Fruit fly (Drosophila melanogaster): ENCODE results near the gene dpr8.

The dpr8 gene

DNA sequence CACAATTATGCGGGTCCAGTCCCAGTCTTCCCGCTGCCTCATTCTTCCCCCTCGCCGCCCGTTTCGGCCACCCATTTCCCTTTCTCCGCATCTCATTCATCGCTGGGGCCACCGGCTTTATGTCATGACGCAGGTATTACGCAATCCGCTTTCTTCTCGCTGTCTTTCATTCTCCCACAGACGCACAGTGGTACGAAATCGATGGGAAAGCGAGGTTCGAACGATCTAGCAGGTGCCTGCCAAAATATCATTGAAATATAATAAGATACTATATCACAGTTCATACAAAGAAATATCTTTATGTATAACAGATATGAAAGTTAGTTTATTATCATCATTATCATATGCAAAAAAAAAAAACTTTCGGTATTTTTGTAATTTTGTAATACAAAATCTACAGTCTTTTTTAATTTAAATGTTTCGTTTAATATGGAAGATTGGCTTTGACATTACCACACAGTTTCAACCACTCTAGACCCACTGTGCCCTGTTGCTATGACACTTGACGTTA is 161.6 kb downstream of the dpr8 start (continued):
- TF ChIP-seq CG15336 (GFP tag; IDR thresholded peaks at IDR 0.05) (peak; percentile 79), dac (GFP tag; optimal IDR thresholded peaks at IDR 0.05) (peak; percentile 2), CG4318 (GFP tag; optimal IDR thresholded peaks at IDR 0.05) (peak; percentile 76), fd85E (GFP tag; optimal IDR thresholded peaks at IDR 0.05) (peak; percentile 48), Hr39 (GFP tag; optimal IDR thresholded peaks at IDR 0.05) (peak; percentile 73), Sox102F (GFP tag; optimal IDR thresholded peaks at IDR 0.05) (peak; percentile 77), net (GFP tag; optimal IDR thresholded peaks at IDR 0.05) (peak; percentile 84), acj6 (GFP tag; optimal IDR thresholded peaks at IDR 0.05) (peak; percentile 81), CG11294 (GFP tag; IDR thresholded peaks at IDR 0.05) (no peak), svp (GFP tag) (peak; percentile 88), Eip78C (GFP tag) (peak; percentile 97), CG9139 (GFP tag; optimal IDR thresholded peaks at IDR 0.05) (peak; percentile 2), fd59A (GFP tag; optimal IDR thresholded peaks at IDR 0.05) (peak; percentile 57), CG6163 (GFP tag; IDR thresholded peaks at IDR 0.05) (peak; percentile 60), CG3919 (GFP tag; optimal IDR thresholded peaks at IDR 0.05) (peak; percentile 81), cyc (GFP tag; optimal IDR thresholded peaks at IDR 0.05) (peak; percentile 66), Met (GFP tag; optimal IDR thresholded peaks at IDR 0.05) (peak; percentile 84), pdm3 (GFP tag; optimal IDR thresholded peaks at IDR 0.05) (peak; percentile 82), CG8632 (GFP tag; optimal IDR thresholded peaks at IDR 0.05) (peak; percentile 89), ss (GFP tag; optimal IDR thresholded peaks at IDR 0.05) (peak; percentile 43 to 70), fkh (GFP tag; optimal IDR thresholded peaks at IDR 0.05) (peak; percentile 3), CG10631 (GFP tag; optimal IDR thresholded peaks at IDR 0.05) (peak; percentile 77), CG31627 (GFP tag; optimal IDR thresholded peaks at IDR 0.05) (peak; percentile 75), lz (GFP tag; optimal IDR thresholded peaks at IDR 0.05) (peak; percentile 82), CG11902 (GFP tag; optimal IDR thresholded peaks at IDR 0.05) (peak; percentile 85), CG8119 (GFP tag; IDR thresholded peaks at IDR 0.05) (peak; percentile 83), topi (GFP tag; optimal IDR thresholded peaks at IDR 0.05) (peak; percentile 86), CG7368 (GFP tag; optimal IDR thresholded peaks at IDR 0.05) (peak; percentile 74), CG32006 (GFP tag; optimal IDR thresholded peaks at IDR 0.05) (peak; percentile 86), Hr4 (GFP tag; optimal IDR thresholded peaks at IDR 0.05) (peak; percentile 83), CG10669 (GFP tag; optimal IDR thresholded peaks at IDR 0.05) (peak; percentile 65), CG11762 (GFP tag; optimal IDR thresholded peaks at IDR 0.05; ENCODE audit: insufficient read depth) (peak; percentile 82), Ets21C (GFP tag; optimal IDR thresholded peaks at IDR 0.05) (peak; percentile 70), CG16779 (tag; optimal IDR thresholded peaks at IDR 0.05) (peak; percentile 61), Sox15 (GFP tag; optimal IDR thresholded peaks at IDR 0.05) (peak; percentile 79), Smox (GFP tag; optimal IDR thresholded peaks at IDR 0.05) (peak; percentile 81), Ets96B (tag; optimal IDR thresholded peaks at IDR 0.05) (peak; percentile 50), Blimp-1 (GFP tag; optimal IDR thresholded peaks at IDR 0.05) (peak; percentile 84), salr (GFP tag; optimal IDR thresholded peaks at IDR 0.05) (peak in 1 of 2 experiments; percentile 76)

- TF ChIP-seq CG6163 (GFP tag; IDR thresholded peaks at IDR 0.05) (peak; percentile 70), fd59A (GFP tag; optimal IDR thresholded peaks at IDR 0.05) (no peak), CG9139 (GFP tag; optimal IDR thresholded peaks at IDR 0.05) (no peak), svp (GFP tag) (peak; percentile 87), CG6854 (GFP tag; optimal IDR thresholded peaks at IDR 0.05) (no peak), Hr39 (GFP tag; optimal IDR thresholded peaks at IDR 0.05) (peak; percentile 72), CG1621 (tag; optimal IDR thresholded peaks at IDR 0.05) (no peak), CG32006 (GFP tag; optimal IDR thresholded peaks at IDR 0.05) (peak; percentile 43), CG11762 (GFP tag; optimal IDR thresholded peaks at IDR 0.05; ENCODE audit: insufficient read depth) (peak; percentile 61), Met (GFP tag; optimal IDR thresholded peaks at IDR 0.05) (peak; percentile 77), achi (GFP tag; optimal IDR thresholded peaks at IDR 0.05) (peak; percentile 70), CG11902 (GFP tag; optimal IDR thresholded peaks at IDR 0.05) (peak; percentile 62), CG10631 (GFP tag; optimal IDR thresholded peaks at IDR 0.05) (peak; percentile 57), CG15336 (GFP tag; IDR thresholded peaks at IDR 0.05) (no peak), acj6 (GFP tag; optimal IDR thresholded peaks at IDR 0.05) (peak; percentile 67), salr (GFP tag; optimal IDR thresholded peaks at IDR 0.05) (peak in 1 of 2 experiments; percentile 16), CG34406 (GFP tag; optimal IDR thresholded peaks at IDR 0.05) (peak; percentile 75), Hr38 (GFP tag; optimal IDR thresholded peaks at IDR 0.05) (no peak), dac (GFP tag; optimal IDR thresholded peaks at IDR 0.05) (no peak), Hr4 (GFP tag; optimal IDR thresholded peaks at IDR 0.05) (peak; percentile 32), Eip78C (GFP tag) (peak; percentile 93), CG3919 (GFP tag; optimal IDR thresholded peaks at IDR 0.05) (peak; percentile 71), Ets96B (tag; optimal IDR thresholded peaks at IDR 0.05) (peak; percentile 1), eg (GFP tag; IDR thresholded peaks at IDR 0.05) (0 out of 3 replicates have a peak, but pooled peaks have one; percentile 28), pdm3 (GFP tag; optimal IDR thresholded peaks at IDR 0.05) (peak; percentile 73), vri (GFP tag; optimal IDR thresholded peaks at IDR 0.05) (peak; percentile 57), net (GFP tag; optimal IDR thresholded peaks at IDR 0.05) (peak; percentile 58), Eip75B (GFP tag; optimal IDR thresholded peaks at IDR 0.05) (peak; percentile 61), CG7368 (GFP tag; optimal IDR thresholded peaks at IDR 0.05) (peak; percentile 68)
Observed at dm6 chrX:14493779-14494401, 171.9 kb downstream of the dpr8 start.

All from whole organism, prepupa.